Worm (Caenorhabditis elegans) whole organism, mixed stage, embryonic: ENCODE data around the gene pap-2.

Source experiments
- blmp-1 ChIP-seq: fragments of 150-350 bp; optimal IDR thresholded peaks from 2 replicates; lab custom pipeline; 2014; ENCODE audit warnings: missing biosample characterization, missing genetic modification characterization
- lin-13 ChIP-seq: fragments of 150-350 bp; optimal IDR thresholded peaks from 2 replicates; lab custom pipeline; 2014; ENCODE audit warnings: missing biosample characterization, missing genetic modification characterization
- nhr-12 ChIP-seq: fragments of 150-350 bp; optimal IDR thresholded peaks from 2 replicates; lab custom pipeline; 2014; ENCODE audit warnings: missing biosample characterization, missing genetic modification characterization
- nhr-237 ChIP-seq: fragments of 150-350 bp; optimal IDR thresholded peaks from 2 replicates; lab custom pipeline; 2014; ENCODE audit warnings: missing biosample characterization, missing genetic modification characterization
- unc-62 ChIP-seq: fragments of 150-350 bp; optimal IDR thresholded peaks from 2 replicates; lab custom pipeline; 2014; ENCODE audit warnings: missing biosample characterization, missing genetic modification reagents, missing genetic modification characterization
- ztf-11 ChIP-seq: fragments of 150-350 bp; optimal IDR thresholded peaks from 2 replicates; lab custom pipeline; 2014; ENCODE audit warnings: missing biosample characterization, missing genetic modification characterization

- TF ChIP-seq lin-13 (tag; lab: Kevin White, UChicago), result no peak
- TF ChIP-seq blmp-1 (tag; lab: Kevin White, UChicago), result no peak
- TF ChIP-seq nhr-12, result no peak
- no peak for TF ChIP-seq ztf-11 (tag; lab: Kevin White, UChicago)
- TF ChIP-seq unc-62, result no peak
- TF ChIP-seq nhr-237 (tag; lab: Kevin White, UChicago), result no peak
Measured at ce11 chrII:9604063-9604462, 5.1 kb downstream of the pap-2 start.
